Worm (Caenorhabditis elegans): ENCODE data around the gene K02E2.11.

Gene K02E2.11

ce11 chrV:20338870-20339269 lies 44.2 kb upstream of the K02E2.11 start:
- TF ChIP-seq unc-130 (GFP tag; optimal IDR thresholded peaks at IDR 0.05) (no peak), atf-7 (tag; optimal IDR thresholded peaks at IDR 0.05) (no peak), hmg-1.2 (GFP tag; IDR thresholded peaks at IDR 0.05) (no peak), bed-2 (GFP tag; IDR thresholded peaks at IDR 0.05) (no peak), lir-1 (GFP tag; conservative IDR thresholded peaks at IDR 0.05) (no peak), ztf-18 (tag; optimal IDR thresholded peaks at IDR 0.05) (no peak), tlf-1 (GFP tag; optimal IDR thresholded peaks at IDR 0.05) (no peak), chd-7 (tag; optimal IDR thresholded peaks at IDR 0.05) (no peak), B0261.1 (tag; optimal IDR thresholded peaks at IDR 0.05) (no peak)

- TF ChIP-seq lin-40 (tag; optimal IDR thresholded peaks at IDR 0.05) = no peak
- TF ChIP-seq lin-26 (GFP tag; IDR thresholded peaks at IDR 0.05) = no peak
- no peak for TF ChIP-seq ztf-22 (GFP tag; optimal IDR thresholded peaks at IDR 0.05)
- TF ChIP-seq mcd-1 (GFP tag; IDR thresholded peaks at IDR 0.05) = no peak
- no peak for TF ChIP-seq Y53G8AR.9 (GFP tag; conservative IDR thresholded peaks at IDR 0.05)
- no peak for TF ChIP-seq snpc-1.3 (tag; optimal IDR thresholded peaks at IDR 0.05; ENCODE audit: insufficient read depth)
- no peak for TF ChIP-seq ccch-3 (GFP tag; optimal IDR thresholded peaks at IDR 0.05)
- no peak for TF ChIP-seq bed-2 (GFP tag; IDR thresholded peaks at IDR 0.05)
- TF ChIP-seq Y53F4B.3 (GFP tag; IDR thresholded peaks at IDR 0.05) = no peak
- TF ChIP-seq sdz-38 (tag; optimal IDR thresholded peaks at IDR 0.05) = no peak
- TF ChIP-seq Y67H2A.10 (GFP tag; conservative IDR thresholded peaks at IDR 0.05) = no peak
- no peak for TF ChIP-seq dpl-1 (GFP tag; optimal IDR thresholded peaks at IDR 0.05)
- TF ChIP-seq mes-4 (tag; optimal IDR thresholded peaks at IDR 0.05) = no peak
- TF ChIP-seq madf-3 (GFP tag; IDR thresholded peaks at IDR 0.05) = no peak
- TF ChIP-seq B0336.3 (GFP tag; IDR thresholded peaks at IDR 0.05) = no peak
- no peak for TF ChIP-seq fkh-3 (tag; optimal IDR thresholded peaks at IDR 0.05)
Observed at ce11 chrV:20344889-20345288, 38.2 kb upstream of the K02E2.11 start, which contains the start of gene Y38H6A.3. Gene Y38H6A.3, plus strand, starts transcription at chrV:20345189.

ce11 chrV:20347625-20348024 lies 35.5 kb upstream of the K02E2.11 start:
- peak; percentile 52 for TF ChIP-seq rpc-1 (optimal IDR thresholded peaks at IDR 0.05)
- TF ChIP-seq rpc-1 (tag; optimal IDR thresholded peaks at IDR 0.05) = peak; percentile 73
- TF ChIP-seq D2030.7 (GFP tag; IDR thresholded peaks at IDR 0.05) = peak; percentile 54; the same call in 1 of the 2 replicates
- TF ChIP-seq ztf-25 (GFP tag; IDR thresholded peaks at IDR 0.05) = 0 out of 2 replicates have a peak, but pooled peaks have one; percentile 31
- peak; percentile 4 for TF ChIP-seq die-1 (tag; optimal IDR thresholded peaks at IDR 0.05)
- peak; percentile 63 for TF ChIP-seq B0261.1 (tag; optimal IDR thresholded peaks at IDR 0.05)
- peak; percentile 83 for TF ChIP-seq tbp1 (GFP tag; optimal IDR thresholded peaks at IDR 0.05)
- TF ChIP-seq nhr-90 (tag; optimal IDR thresholded peaks at IDR 0.05) = peak; percentile 10
- TF ChIP-seq atf-7 (tag; optimal IDR thresholded peaks at IDR 0.05) = no peak
- TF ChIP-seq mxl-1 (tag; optimal IDR thresholded peaks at IDR 0.05) = no peak
- TF ChIP-seq bed-2 (GFP tag; IDR thresholded peaks at IDR 0.05) = no peak
- TF ChIP-seq him-1 (tag; optimal IDR thresholded peaks at IDR 0.05) = peak; percentile 67
- 0 out of 2 replicates have a peak, but pooled peaks have one; percentile 25 for TF ChIP-seq hmg-1.2 (GFP tag; IDR thresholded peaks at IDR 0.05)

- TF ChIP-seq lin-26 (GFP tag; IDR thresholded peaks at IDR 0.05) (peak; percentile 59; the same call in 1 of the 2 replicates), B0261.1 (tag; optimal IDR thresholded peaks at IDR 0.05) (peak; percentile 65), rpc-1 (optimal IDR thresholded peaks at IDR 0.05) (peak; percentile 56), rpc-1 (tag; optimal IDR thresholded peaks at IDR 0.05) (peak; percentile 76), F52B5.7 (tag; optimal IDR thresholded peaks at IDR 0.05) (no peak), him-1 (tag; optimal IDR thresholded peaks at IDR 0.05) (peak; percentile 50), C17E4.6 (GFP tag; IDR thresholded peaks at IDR 0.05) (no peak), hmg-1.2 (GFP tag; IDR thresholded peaks at IDR 0.05) (0 out of 2 replicates have a peak, but pooled peaks have one; percentile 17), F23B12.7 (tag; optimal IDR thresholded peaks at IDR 0.05; ENCODE audit: insufficient read depth) (no peak), rec-8 (tag; optimal IDR thresholded peaks at IDR 0.05) (no peak), hsf-1 (GFP tag; IDR thresholded peaks at IDR 0.05) (no peak), die-1 (tag; optimal IDR thresholded peaks at IDR 0.05) (peak; percentile 44), let-607 (tag; optimal IDR thresholded peaks at IDR 0.05) (no peak), dox-1 (GFP tag; IDR thresholded peaks at IDR 0.05) (peak; percentile 36; the same call in 1 of the 2 replicates), ceh-91 (GFP tag; IDR thresholded peaks at IDR 0.05) (no peak), tbp1 (GFP tag; optimal IDR thresholded peaks at IDR 0.05) (peak; percentile 85), Y53F4B.3 (GFP tag; IDR thresholded peaks at IDR 0.05) (no peak), ccch-3 (GFP tag; optimal IDR thresholded peaks at IDR 0.05) (no peak), dpl-1 (GFP tag; optimal IDR thresholded peaks at IDR 0.05) (no peak), mxl-1 (tag; optimal IDR thresholded peaks at IDR 0.05) (peak; percentile 3), mcd-1 (GFP tag; IDR thresholded peaks at IDR 0.05) (peak; percentile 23; the same call in 1 of the 2 replicates), nhr-90 (tag; optimal IDR thresholded peaks at IDR 0.05) (peak; percentile 56), B0035.1 (tag; optimal IDR thresholded peaks at IDR 0.05) (no peak)
Observed at ce11 chrV:20350382-20350781, 32.7 kb upstream of the K02E2.11 start.
